Worm (Caenorhabditis elegans): ENCODE results near the gene R09E10.6.

DNA sequence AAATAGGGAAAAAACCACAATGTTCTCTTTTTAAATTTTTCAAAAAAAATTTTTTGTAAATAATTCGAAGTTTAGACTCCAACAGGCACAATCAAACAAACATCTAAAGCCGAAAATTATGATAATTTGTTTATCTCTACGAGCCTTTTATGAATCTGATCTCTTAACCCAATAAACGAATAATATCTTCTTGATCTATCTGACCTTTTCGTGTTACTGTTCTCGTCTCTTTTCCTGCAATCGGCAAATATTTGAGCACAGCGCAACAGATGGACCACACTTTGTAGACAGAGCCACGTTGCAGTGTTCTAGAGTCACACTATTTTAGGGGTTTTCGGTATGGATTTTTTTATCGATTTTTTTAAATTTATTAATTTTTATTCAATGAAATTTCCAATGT, 42.2 kb downstream of the R09E10.6 start:
- TF ChIP-seq lin-35 (GFP tag; optimal IDR thresholded peaks at IDR 0.05) (no peak), ama-1 (optimal IDR thresholded peaks at IDR 0.05) (no peak), mdl-1 (tag; optimal IDR thresholded peaks at IDR 0.05) (no peak), nhr-76 (tag; optimal IDR thresholded peaks at IDR 0.05) (no peak), egl-27 (tag; optimal IDR thresholded peaks at IDR 0.05) (no peak), elt-3 (tag; optimal IDR thresholded peaks at IDR 0.05) (no peak), sptf-1 (tag; optimal IDR thresholded peaks at IDR 0.05) (no peak), snu-23 (GFP tag; optimal IDR thresholded peaks at IDR 0.05) (no peak), jun-1 (tag; optimal IDR thresholded peaks at IDR 0.05) (no peak)

All from whole organism, L1 larva.